Worm (Caenorhabditis elegans) whole organism, L4/young adult: Measurements from ENCODE around the gene asns-2.

ENCODE experiments used
- W03F9.2 ChIP-seq: fragments of 150-350 bp; optimal IDR thresholded peaks from 2 replicates; lab custom pipeline; 2014; ENCODE audit warnings: missing biosample characterization, missing genetic modification characterization
- him-1 ChIP-seq: sonication (generic microtip); optimal IDR thresholded peaks from 2 replicates; lab custom pipeline; 2016; ENCODE audit warnings: missing genotype, missing genetic modification reagents, missing genetic modification characterization, missing compliant biosample characterization

DNA sequence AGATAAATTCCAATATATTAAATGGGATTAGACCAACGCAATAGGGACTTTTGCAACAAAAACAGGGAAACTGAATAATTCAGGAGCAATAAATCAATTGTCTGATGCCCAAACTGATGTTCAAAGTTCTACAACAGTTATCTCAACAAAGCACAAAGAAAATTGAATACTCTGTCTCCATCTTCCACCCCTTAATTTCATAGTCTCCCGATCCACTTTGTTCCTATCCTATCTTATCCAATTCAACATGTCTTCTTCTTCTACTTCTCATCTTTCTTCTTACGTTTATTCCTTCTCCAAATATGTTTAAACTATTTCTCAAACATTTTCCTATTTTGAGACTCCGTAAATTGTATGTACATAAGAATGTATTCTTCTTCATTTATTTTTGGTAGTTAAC is 19.6 kb upstream of the asns-2 start:
- TF ChIP-seq him-1 (tag; lab: Kevin White, UChicago) (no peak), W03F9.2 (tag; lab: Kevin White, UChicago) (no peak)
